ENCODE assay signal across 4 worm cellular contexts in genomic region chrIII:4666753-4667400, ce11.
TF ChIP-seq lines count a peak whose summit lies in the region.

No protein-coding gene starts in this region.

TF ChIP-seq in whole organism, L2 larva, 48 proteins besides CTCF, POLR2A, EP300 and RAD21 (continues in another document):
- no peak for TF ChIP-seq egl-27 (tag; optimal IDR thresholded peaks at IDR 0.05; lab: Kevin White, UChicago)
- TF ChIP-seq nhr-12 (tag; optimal IDR thresholded peaks at IDR 0.05; lab: Kevin White, UChicago) = no peak
- TF ChIP-seq R02D3.7 (tag; optimal IDR thresholded peaks at IDR 0.05; lab: Kevin White, UChicago) = no peak
- no peak for TF ChIP-seq ceh-82 (tag; optimal IDR thresholded peaks at IDR 0.05; lab: Kevin White, UChicago)
- TF ChIP-seq skn-1 (tag; optimal IDR thresholded peaks at IDR 0.05; lab: Kevin White, UChicago) = no peak
- no peak for TF ChIP-seq nhr-237 (tag; optimal IDR thresholded peaks at IDR 0.05; lab: Kevin White, UChicago)
- peak; percentile 25 for TF ChIP-seq crh-2 (tag; optimal IDR thresholded peaks at IDR 0.05; lab: Kevin White, UChicago)
- peak; percentile 65 for TF ChIP-seq F13H6.1 (tag; optimal IDR thresholded peaks at IDR 0.05; lab: Kevin White, UChicago)
- TF ChIP-seq nhr-25 (tag; optimal IDR thresholded peaks at IDR 0.05; lab: Kevin White, UChicago) = peak; percentile 73
- TF ChIP-seq sma-9 (GFP tag; optimal IDR thresholded peaks at IDR 0.05; lab: Kevin White, UChicago) = peak; percentile 49
- no peak for TF ChIP-seq sma-9 (tag; optimal IDR thresholded peaks at IDR 0.05; lab: Kevin White, UChicago)
- TF ChIP-seq aly-2 (tag; optimal IDR thresholded peaks at IDR 0.05; lab: Kevin White, UChicago) = no peak
- peak in 1 of 2 experiments; percentile 52 for TF ChIP-seq lsy-2 (tag; optimal IDR thresholded peaks at IDR 0.05; lab: Kevin White, UChicago)
- TF ChIP-seq dmd-4 (tag; optimal IDR thresholded peaks at IDR 0.05; lab: Kevin White, UChicago) = no peak
- TF ChIP-seq C34F6.9 (tag; optimal IDR thresholded peaks at IDR 0.05; lab: Kevin White, UChicago) = peak; percentile 70
- TF ChIP-seq lin-13 (GFP tag; optimal IDR thresholded peaks at IDR 0.05; lab: Kevin White, UChicago) = peak; percentile 29
- peak; percentile 67 for TF ChIP-seq unc-55 (GFP tag; optimal IDR thresholded peaks at IDR 0.05; lab: Kevin White, UChicago)
- no peak for TF ChIP-seq ztf-4 (tag; optimal IDR thresholded peaks at IDR 0.05; lab: Kevin White, UChicago)
- TF ChIP-seq nhr-23 (tag; optimal IDR thresholded peaks at IDR 0.05; lab: Kevin White, UChicago) = no peak
- TF ChIP-seq mbf-1 (tag; optimal IDR thresholded peaks at IDR 0.05; lab: Kevin White, UChicago) = no peak
- peak; percentile 61 for TF ChIP-seq nhr-129 (tag; optimal IDR thresholded peaks at IDR 0.05; lab: Kevin White, UChicago)
- no peak for TF ChIP-seq nhr-11 (tag; optimal IDR thresholded peaks at IDR 0.05; lab: Kevin White, UChicago)
- peak; percentile 34 for TF ChIP-seq nhr-6 (tag; optimal IDR thresholded peaks at IDR 0.05; lab: Kevin White, UChicago)
- peak; percentile 2 for TF ChIP-seq ceh-16 (tag; optimal IDR thresholded peaks at IDR 0.05; lab: Kevin White, UChicago)

TF ChIP-seq in whole organism, L4 larva, 104 proteins besides CTCF, POLR2A, EP300 and RAD21:
- TF ChIP-seq mdl-1 (tag; optimal IDR thresholded peaks at IDR 0.05; lab: Kevin White, UChicago) = peak; percentile 26 to 78
- peak; percentile 39 for TF ChIP-seq nhr-28 (tag; optimal IDR thresholded peaks at IDR 0.05; lab: Kevin White, UChicago)
- no peak for TF ChIP-seq mes-2 (tag; optimal IDR thresholded peaks at IDR 0.05; lab: Kevin White, UChicago; ENCODE audit: poor library complexity, severe bottlenecking)
- TF ChIP-seq madf-5 (GFP tag; IDR thresholded peaks at IDR 0.05; lab: Robert Waterston, UW) = no peak
- peak; percentile 62; the same call in 1 of the 2 replicates for TF ChIP-seq hmg-1.1 (GFP tag; IDR thresholded peaks at IDR 0.05; lab: Robert Waterston, UW)
- TF ChIP-seq hlh-30 (tag; optimal IDR thresholded peaks at IDR 0.05; lab: Kevin White, UChicago; ENCODE audit: insufficient read depth) = peak; percentile 46
- peak; percentile 66 for TF ChIP-seq nhr-25 (tag; optimal IDR thresholded peaks at IDR 0.05; lab: Kevin White, UChicago; ENCODE audit: borderline replicate concordance, insufficient read depth)
- no peak for TF ChIP-seq Y75B8A.6 (GFP tag; IDR thresholded peaks at IDR 0.05; lab: Robert Waterston, UW)
- TF ChIP-seq tra-1 (GFP tag; IDR thresholded peaks at IDR 0.05; lab: Robert Waterston, UW) = no peak
- no peak for TF ChIP-seq arid-1 (GFP tag; conservative IDR thresholded peaks at IDR 0.05; lab: Robert Waterston, UW)
- TF ChIP-seq set-16 (GFP tag; IDR thresholded peaks at IDR 0.05; lab: Robert Waterston, UW) = peak; percentile 63
- no peak for TF ChIP-seq Y5F2A.4 (GFP tag; optimal IDR thresholded peaks at IDR 0.05; lab: Kevin White, UChicago)
- peak; percentile 19 for TF ChIP-seq nhr-11 (tag; optimal IDR thresholded peaks at IDR 0.05; lab: Kevin White, UChicago)
- peak; percentile 59 for TF ChIP-seq hlh-11 (tag; optimal IDR thresholded peaks at IDR 0.05; lab: Kevin White, UChicago)
- peak in 1 of 2 experiments; percentile 82 for TF ChIP-seq unc-62 (GFP tag; optimal IDR thresholded peaks at IDR 0.05 in 1 of 2; lab: Kevin White, UChicago)
- TF ChIP-seq unc-62 (tag; optimal IDR thresholded peaks at IDR 0.05; lab: Kevin White, UChicago) = no peak
- peak; percentile 59 for TF ChIP-seq mep-1 (tag; optimal IDR thresholded peaks at IDR 0.05; lab: Kevin White, UChicago)
- TF ChIP-seq rbr-2 (tag; optimal IDR thresholded peaks at IDR 0.05; lab: Kevin White, UChicago) = peak; percentile 70
- TF ChIP-seq zfp-3 (GFP tag; conservative IDR thresholded peaks at IDR 0.05; lab: Robert Waterston, UW) = no peak
- peak; percentile 22 for TF ChIP-seq mxl-3 (GFP tag; optimal IDR thresholded peaks at IDR 0.05; lab: Kevin White, UChicago)

TF ChIP-seq in whole organism, late embryonic, 69 proteins besides CTCF, POLR2A, EP300 and RAD21 (continues in another document):
- TF ChIP-seq ceh-14 (tag; optimal IDR thresholded peaks at IDR 0.05; lab: Kevin White, UChicago) (no peak), ceh-9 (tag; optimal IDR thresholded peaks at IDR 0.05; lab: Kevin White, UChicago) (no peak), Y22D7AL.16 (tag; optimal IDR thresholded peaks at IDR 0.05; lab: Kevin White, UChicago) (no peak), ceh-24 (tag; optimal IDR thresholded peaks at IDR 0.05; lab: Kevin White, UChicago) (no peak), lin-11 (tag; optimal IDR thresholded peaks at IDR 0.05; lab: Kevin White, UChicago) (no peak), sox-2 (GFP tag; IDR thresholded peaks at IDR 0.05; lab: Robert Waterston, UW) (no peak; the same call in 1 of the 2 replicates), pat-9 (tag; optimal IDR thresholded peaks at IDR 0.05; lab: Kevin White, UChicago) (no peak), dve-1 (tag; optimal IDR thresholded peaks at IDR 0.05; lab: Kevin White, UChicago) (no peak), hlh-13 (GFP tag; optimal IDR thresholded peaks at IDR 0.05; lab: Kevin White, UChicago) (no peak), hlh-15 (tag; optimal IDR thresholded peaks at IDR 0.05; lab: Kevin White, UChicago) (no peak), ama-1 (optimal IDR thresholded peaks at IDR 0.05; lab: Kevin White, UChicago) (no peak), ceh-22 (tag; optimal IDR thresholded peaks at IDR 0.05; lab: Kevin White, UChicago) (no peak), ets-4 (tag; optimal IDR thresholded peaks at IDR 0.05; lab: Kevin White, UChicago) (peak; percentile 27), madf-2 (tag; optimal IDR thresholded peaks at IDR 0.05; lab: Kevin White, UChicago) (no peak), npax-4 (tag; optimal IDR thresholded peaks at IDR 0.05; lab: Kevin White, UChicago) (no peak), nhr-11 (tag; optimal IDR thresholded peaks at IDR 0.05; lab: Kevin White, UChicago) (no peak), ttx-3 (tag; optimal IDR thresholded peaks at IDR 0.05; lab: Kevin White, UChicago) (no peak), unc-3 (GFP tag; conservative IDR thresholded peaks at IDR 0.05; lab: Robert Waterston, UW) (no peak), unc-3 (tag; optimal IDR thresholded peaks at IDR 0.05; lab: Kevin White, UChicago) (no peak), pag-3 (tag; optimal IDR thresholded peaks at IDR 0.05; lab: Kevin White, UChicago; ENCODE audit: borderline replicate concordance) (no peak), sox-4 (tag; optimal IDR thresholded peaks at IDR 0.05; lab: Kevin White, UChicago) (no peak), ahr-1 (tag; optimal IDR thresholded peaks at IDR 0.05; lab: Kevin White, UChicago) (no peak), tbx-7 (tag; optimal IDR thresholded peaks at IDR 0.05; lab: Kevin White, UChicago) (no peak), ceh-2 (tag; optimal IDR thresholded peaks at IDR 0.05; lab: Kevin White, UChicago) (peak; percentile 41), unc-42 (tag; optimal IDR thresholded peaks at IDR 0.05; lab: Kevin White, UChicago) (peak; percentile 20), gmeb-2 (tag; optimal IDR thresholded peaks at IDR 0.05; lab: Kevin White, UChicago) (no peak), unc-55 (GFP tag; optimal IDR thresholded peaks at IDR 0.05; lab: Kevin White, UChicago) (peak; percentile 48), ceh-48 (tag; optimal IDR thresholded peaks at IDR 0.05; lab: Kevin White, UChicago) (no peak)

TF ChIP-seq in whole organism, mixed stage, embryonic, 35 proteins besides CTCF, POLR2A, EP300 and RAD21:
- TF ChIP-seq flh-1 (GFP tag; optimal IDR thresholded peaks at IDR 0.05; lab: Kevin White, UChicago) = no peak
- no peak for TF ChIP-seq nhr-76 (tag; optimal IDR thresholded peaks at IDR 0.05; lab: Kevin White, UChicago)
- TF ChIP-seq mep-1 (tag; optimal IDR thresholded peaks at IDR 0.05; lab: Kevin White, UChicago) = peak; percentile 41
- TF ChIP-seq nhr-28 (tag; optimal IDR thresholded peaks at IDR 0.05; lab: Kevin White, UChicago) = no peak
- no peak for TF ChIP-seq tbx-8 (GFP tag; optimal IDR thresholded peaks at IDR 0.05; lab: Kevin White, UChicago)
- peak; percentile 38 for TF ChIP-seq M03D4.4 (tag; optimal IDR thresholded peaks at IDR 0.05; lab: Kevin White, UChicago)
- TF ChIP-seq drap-1 (GFP tag; optimal IDR thresholded peaks at IDR 0.05; lab: Kevin White, UChicago) = peak; percentile 53
- TF ChIP-seq blmp-1 (tag; optimal IDR thresholded peaks at IDR 0.05; lab: Kevin White, UChicago) = no peak
- TF ChIP-seq mls-2 (tag; optimal IDR thresholded peaks at IDR 0.05; lab: Kevin White, UChicago) = no peak
- TF ChIP-seq hlh-1 (tag; optimal IDR thresholded peaks at IDR 0.05; lab: Kevin White, UChicago) = peak; percentile 84
- TF ChIP-seq ham-2 (GFP tag; optimal IDR thresholded peaks at IDR 0.05; lab: Kevin White, UChicago) = peak; percentile 62
- no peak for TF ChIP-seq nhr-237 (tag; optimal IDR thresholded peaks at IDR 0.05; lab: Kevin White, UChicago)
- peak; percentile 55 for TF ChIP-seq ces-1 (GFP tag; optimal IDR thresholded peaks at IDR 0.05; lab: Kevin White, UChicago)
- TF ChIP-seq cnd-1 (tag; optimal IDR thresholded peaks at IDR 0.05; lab: Kevin White, UChicago) = peak; percentile 47
- TF ChIP-seq lin-13 (tag; optimal IDR thresholded peaks at IDR 0.05; lab: Kevin White, UChicago) = peak; percentile 54
- peak; percentile 27 for TF ChIP-seq pha-4 (tag; optimal IDR thresholded peaks at IDR 0.05; lab: Kevin White, UChicago)
- TF ChIP-seq nhr-12 (tag; optimal IDR thresholded peaks at IDR 0.05; lab: Kevin White, UChicago) = peak; percentile 1
- TF ChIP-seq ceh-39 (tag; optimal IDR thresholded peaks at IDR 0.05; lab: Kevin White, UChicago) = peak; percentile 3
- TF ChIP-seq unc-62 (GFP tag; optimal IDR thresholded peaks at IDR 0.05; lab: Kevin White, UChicago) = peak; percentile 73
- TF ChIP-seq sptf-1 (tag; optimal IDR thresholded peaks at IDR 0.05; lab: Kevin White, UChicago) = peak; percentile 42
- peak; percentile 41 for TF ChIP-seq lsy-2 (tag; optimal IDR thresholded peaks at IDR 0.05; lab: Kevin White, UChicago)
- TF ChIP-seq elt-1 (tag; optimal IDR thresholded peaks at IDR 0.05; lab: Kevin White, UChicago; ENCODE audit: borderline replicate concordance, insufficient read depth) = no peak
- peak; percentile 96 for TF ChIP-seq unc-120 (tag; optimal IDR thresholded peaks at IDR 0.05; lab: Kevin White, UChicago; ENCODE audit: poor library complexity, severe bottlenecking)
- peak; percentile 40 for TF ChIP-seq ceh-43 (GFP tag; optimal IDR thresholded peaks at IDR 0.05; lab: Kevin White, UChicago)
